Fruit fly (Drosophila melanogaster): ENCODE data around the gene Oatp74D.

- no peak for TF ChIP-seq CG8478 (optimal IDR thresholded peaks at IDR 0.05)
- TF ChIP-seq CTCF (optimal IDR thresholded peaks at IDR 0.05), result no peak
These were observed 15.3 kb downstream of the Oatp74D start for dm6 chr3L:17502235-17502634.
